Fruit fly (Drosophila melanogaster) whole organism, embryonic: Measurements from ENCODE around the gene fwe.

Source experiments
- ATbp ChIP-seq: fragments of 200-800 bp; sonication (Bioruptor generic); optimal IDR thresholded peaks from 2 replicates; lab custom pipeline; 2017; ENCODE audit warnings: missing biosample characterization, mild to moderate bottlenecking, missing genetic modification characterization, missing genetic modification reagents
- Ada2b ChIP-seq: fragments of 200-800 bp; sonication (Bioruptor generic); IDR thresholded peaks from 2 replicates; pipeline ENCODE4 v1.3.6; 2022; ENCODE audit warnings: missing biosample characterization, missing genetic modification characterization
- Awh ChIP-seq: fragments of 200-800 bp; sonication (Bioruptor generic); IDR thresholded peaks from 2 replicates; pipeline ENCODE4, ENCODE4 v1.3.6; 2022; ENCODE audit warnings: missing biosample characterization, missing genetic modification characterization
- CG10543 ChIP-seq: fragments of 200-800 bp; sonication (Bioruptor generic); optimal IDR thresholded peaks from 3 replicates; lab custom pipeline; 2017; ENCODE audit warnings: missing biosample characterization, mild to moderate bottlenecking, missing genetic modification characterization, moderate library complexity
- CG10565 ChIP-seq: fragments of 200-800 bp; sonication (Bioruptor generic); optimal IDR thresholded peaks from 3 replicates; lab custom pipeline; 2016; ENCODE audit warnings: missing biosample characterization, mild to moderate bottlenecking, missing genetic modification characterization
- CG11456 ChIP-seq: fragments of 200-800 bp; sonication (Bioruptor generic); IDR thresholded peaks from 3 replicates; pipeline ENCODE4 v1.3.6; 2022; ENCODE audit warnings: missing biosample characterization, missing genetic modification characterization
- CG12071 ChIP-seq: fragments of 200-800 bp; sonication (Bioruptor generic); optimal IDR thresholded peaks from 3 replicates; lab custom pipeline; 2018; ENCODE audit warnings: missing biosample characterization, mild to moderate bottlenecking, missing genetic modification characterization
- CG12299 ChIP-seq: fragments of 200-800 bp; sonication (Bioruptor generic); optimal IDR thresholded peaks from 2 replicates; lab custom pipeline; 2018; ENCODE audit warnings: missing biosample characterization, mild to moderate bottlenecking, missing genetic modification characterization
- CG12391 ChIP-seq: fragments of 200-800 bp; sonication (Bioruptor generic); optimal IDR thresholded peaks from 3 replicates; lab custom pipeline; 2018; ENCODE audit warnings: missing biosample characterization, mild to moderate bottlenecking, missing genetic modification characterization, moderate library complexity
- CG13296 ChIP-seq: fragments of 200-800 bp; sonication (Bioruptor generic); optimal IDR thresholded peaks from 3 replicates; lab custom pipeline; 2018; ENCODE audit warnings: missing biosample characterization, mild to moderate bottlenecking, missing genetic modification characterization
- CG13894 ChIP-seq: fragments of 200-800 bp; sonication (Bioruptor generic); optimal IDR thresholded peaks from 3 replicates; lab custom pipeline; 2018; ENCODE audit warnings: missing biosample characterization, mild to moderate bottlenecking, missing genetic modification characterization, moderate library complexity
- CG15514 ChIP-seq: fragments of 200-800 bp; sonication (Bioruptor generic); optimal IDR thresholded peaks from 3 replicates; lab custom pipeline; 2017; ENCODE audit warnings: missing biosample characterization, missing genetic modification characterization, mild to moderate bottlenecking, moderate library complexity, missing genetic modification reagents
- CG17385 ChIP-seq: fragments of 200-800 bp; sonication (Bioruptor generic); optimal IDR thresholded peaks from 3 replicates; lab custom pipeline; 2018; ENCODE audit warnings: missing biosample characterization, mild to moderate bottlenecking, missing genetic modification characterization
- CG2678 ChIP-seq: fragments of 200-800 bp; sonication (Bioruptor generic); optimal IDR thresholded peaks from 3 replicates; lab custom pipeline; 2019; ENCODE audit warnings: missing biosample characterization, mild to moderate bottlenecking, missing genetic modification characterization, moderate library complexity
- CG34376 ChIP-seq: fragments of 200-800 bp; sonication (Bioruptor generic); optimal IDR thresholded peaks from 2 replicates; lab custom pipeline; 2018; ENCODE audit warnings: missing biosample characterization, mild to moderate bottlenecking, missing genetic modification characterization
- CG3838 ChIP-seq: fragments of 200-800 bp; sonication (Bioruptor generic); optimal IDR thresholded peaks from 3 replicates; lab custom pipeline; 2016; ENCODE audit warnings: missing biosample characterization, missing genetic modification characterization
- CG4328 ChIP-seq: fragments of 200-800 bp; sonication (Bioruptor generic); optimal IDR thresholded peaks from 3 replicates; lab custom pipeline; 2017; ENCODE audit warnings: missing biosample characterization, missing genetic modification reagents, missing genetic modification characterization
- CG6683 ChIP-seq: fragments of 200-800 bp; sonication (Bioruptor generic); optimal IDR thresholded peaks from 2 replicates; lab custom pipeline; 2017; ENCODE audit warnings: missing biosample characterization, mild to moderate bottlenecking, missing genetic modification characterization, missing genetic modification reagents
- CG6791 ChIP-seq: fragments of 200-800 bp; sonication (Bioruptor generic); IDR thresholded peaks from 3 replicates; pipeline ENCODE4 v1.3.6; 2022; ENCODE audit warnings: missing biosample characterization, missing genetic modification characterization; ENCODE audit not compliant: partially characterized antibody
- CG6854 ChIP-seq: fragments of 200-800 bp; sonication (Bioruptor generic); optimal IDR thresholded peaks from 3 replicates; lab custom pipeline; 2017; ENCODE audit warnings: missing biosample characterization, mild to moderate bottlenecking, missing genetic modification characterization
- CG7928 ChIP-seq: fragments of 200-800 bp; sonication (Bioruptor generic); optimal IDR thresholded peaks from 2 replicates; lab custom pipeline; 2017; ENCODE audit warnings: missing biosample characterization, mild to moderate bottlenecking, missing genetic modification characterization
- CG8290 ChIP-seq, 3 experiments: fragments of 200-800 bp; sonication (Bioruptor generic); optimal IDR thresholded peaks; 2 replicates each; lab custom pipeline; 2016 to 2019; ENCODE audit warnings: missing biosample characterization in 3 of 3, missing genetic modification characterization in 3 of 3, mild to moderate bottlenecking in 2 of 3, moderate library complexity in 1 of 3
- CG8924 ChIP-seq: fragments of 200-800 bp; optimal IDR thresholded peaks from 3 replicates; lab custom pipeline; 2019; ENCODE audit warnings: missing biosample characterization, mild to moderate bottlenecking, missing genetic modification characterization, moderate library complexity
- CTCF ChIP-seq: fragments of 200-800 bp; sonication (Bioruptor generic); optimal IDR thresholded peaks from 2 replicates; lab custom pipeline; 2017; ENCODE audit warnings: missing biosample characterization, mild to moderate bottlenecking, missing genetic modification characterization, moderate library complexity
- Fer1 ChIP-seq: fragments of 200-800 bp; sonication (Bioruptor generic); optimal IDR thresholded peaks from 2 replicates; lab custom pipeline; 2017; ENCODE audit warnings: missing biosample characterization, mild to moderate bottlenecking, missing genetic modification characterization
- HLHmδ ChIP-seq: fragments of 200-800 bp; sonication (Bioruptor generic); optimal IDR thresholded peaks from 2 replicates; lab custom pipeline; 2018; ENCODE audit warnings: missing biosample characterization, mild to moderate bottlenecking, missing genetic modification characterization, moderate library complexity
- Med ChIP-seq: fragments of 200-800 bp; sonication (Bioruptor generic); peaks from one replicate; lab custom pipeline; 2016; ENCODE audit warnings: missing biosample characterization, missing genetic modification characterization, mild to moderate bottlenecking, inconsistent platforms, moderate library complexity
- Meics ChIP-seq: fragments of 200-800 bp; sonication (Bioruptor generic); optimal IDR thresholded peaks from 2 replicates; lab custom pipeline; 2017; ENCODE audit warnings: missing biosample characterization, mild to moderate bottlenecking, missing genetic modification characterization
- Nf-YC ChIP-seq: fragments of 200-800 bp; optimal IDR thresholded peaks from 3 replicates; lab custom pipeline; 2019; ENCODE audit warnings: missing biosample characterization, mild to moderate bottlenecking, missing genetic modification characterization, moderate library complexity
- PHDP ChIP-seq: fragments of 200-800 bp; sonication (Bioruptor generic); optimal IDR thresholded peaks from 3 replicates; lab custom pipeline; 2018; ENCODE audit warnings: missing biosample characterization, mild to moderate bottlenecking, missing genetic modification characterization, moderate library complexity
- Rfx ChIP-seq: fragments of 200-800 bp; sonication (Bioruptor generic); IDR thresholded peaks from 2 replicates; pipeline ENCODE4 v1.3.6; 2022; ENCODE audit warnings: missing biosample characterization, missing genetic modification characterization
- Sox102F ChIP-seq: fragments of 200-800 bp; sonication (Bioruptor generic); optimal IDR thresholded peaks from 2 replicates; lab custom pipeline; 2018; ENCODE audit warnings: missing biosample characterization, mild to moderate bottlenecking, missing genetic modification characterization, moderate library complexity
- Vsx1 ChIP-seq: fragments of 200-800 bp; sonication (Bioruptor generic); optimal IDR thresholded peaks from 2 replicates; lab custom pipeline; 2017; ENCODE audit warnings: missing biosample characterization, mild to moderate bottlenecking, missing genetic modification characterization, missing genetic modification reagents
- caup ChIP-seq: fragments of 200-800 bp; sonication (Bioruptor generic); optimal IDR thresholded peaks from 3 replicates; lab custom pipeline; 2017; ENCODE audit warnings: missing biosample characterization, mild to moderate bottlenecking, missing genetic modification characterization, moderate library complexity; ENCODE audit not compliant: severe bottlenecking
- gfzf ChIP-seq: fragments of 200-800 bp; sonication (Bioruptor generic); optimal IDR thresholded peaks from 2 replicates; lab custom pipeline; 2016; ENCODE audit warnings: missing biosample characterization, mild to moderate bottlenecking, missing genetic modification characterization, moderate library complexity
- hth ChIP-seq: fragments of >200 bp; optimal IDR thresholded peaks from 2 replicates; lab custom pipeline; 2017; ENCODE audit warnings: inconsistent platforms
- inv ChIP-seq: fragments of 200-800 bp; sonication (Bioruptor generic); IDR thresholded peaks from 2 replicates; pipeline ENCODE4 v1.3.6; 2022; ENCODE audit warnings: missing biosample characterization, missing genetic modification characterization; ENCODE audit not compliant: partially characterized antibody
- jumu ChIP-seq: fragments of 200-800 bp; sonication (Bioruptor generic); optimal IDR thresholded peaks from 3 replicates; lab custom pipeline; 2016; ENCODE audit warnings: missing biosample characterization, missing genetic modification characterization
- lab ChIP-seq: fragments of 200-800 bp; sonication (Bioruptor generic); optimal IDR thresholded peaks from 3 replicates; lab custom pipeline; 2017; ENCODE audit warnings: missing biosample characterization, missing genetic modification characterization, mild to moderate bottlenecking, moderate library complexity, missing genetic modification reagents
- lbe ChIP-seq: fragments of 200-800 bp; sonication (Bioruptor generic); optimal IDR thresholded peaks from 2 replicates; lab custom pipeline; 2016; ENCODE audit warnings: missing biosample characterization, mild to moderate bottlenecking, missing genetic modification characterization
- mirr ChIP-seq: fragments of 200-800 bp; sonication (Bioruptor generic); optimal IDR thresholded peaks from 3 replicates; lab custom pipeline; 2018; ENCODE audit warnings: missing biosample characterization, mild to moderate bottlenecking, missing genetic modification characterization
- nau ChIP-seq: fragments of 200-800 bp; sonication (Bioruptor generic); optimal IDR thresholded peaks from 3 replicates; lab custom pipeline; 2017; ENCODE audit warnings: missing biosample characterization, mild to moderate bottlenecking, missing genetic modification characterization, missing genetic modification reagents
- nmo ChIP-seq: fragments of 200-800 bp; sonication (Bioruptor generic); optimal IDR thresholded peaks from 2 replicates; lab custom pipeline; 2018; ENCODE audit warnings: missing biosample characterization, mild to moderate bottlenecking, missing genetic modification characterization, moderate library complexity
- odd ChIP-seq: fragments of 200-800 bp; sonication (Bioruptor generic); optimal IDR thresholded peaks from 2 replicates; lab custom pipeline; 2017; ENCODE audit warnings: missing biosample characterization, mild to moderate bottlenecking, missing genetic modification characterization
- rib ChIP-seq: fragments of 200-800 bp; sonication (Bioruptor generic); IDR thresholded peaks from 2 replicates; pipeline ENCODE4 v1.3.6; 2022; ENCODE audit warnings: missing biosample characterization, missing genetic modification characterization
- salm ChIP-seq: fragments of 200-800 bp; sonication (Bioruptor generic); optimal IDR thresholded peaks from 2 replicates; lab custom pipeline; 2018; ENCODE audit warnings: missing biosample characterization, mild to moderate bottlenecking, missing genetic modification characterization
- schlank ChIP-seq: fragments of 200-800 bp; sonication (Bioruptor generic); optimal IDR thresholded peaks from 2 replicates; lab custom pipeline; 2018; ENCODE audit warnings: missing biosample characterization, mild to moderate bottlenecking, missing genetic modification characterization
- sd ChIP-seq: fragments of 200-800 bp; sonication (Bioruptor generic); optimal IDR thresholded peaks from 3 replicates; lab custom pipeline; 2018; ENCODE audit warnings: missing biosample characterization, mild to moderate bottlenecking, missing genetic modification characterization, moderate library complexity
- sim ChIP-seq: fragments of 200-800 bp; sonication (Bioruptor generic); IDR thresholded peaks from 2 replicates; pipeline ENCODE4 v1.3.6; 2022; ENCODE audit warnings: missing biosample characterization, missing genetic modification characterization
- zfh1 ChIP-seq: fragments of 200-800 bp; sonication (Bioruptor generic); IDR thresholded peaks from 3 replicates; pipeline ENCODE4 v1.3.6; 2022; ENCODE audit warnings: missing biosample characterization, missing genetic modification characterization

fwe gene

DNA sequence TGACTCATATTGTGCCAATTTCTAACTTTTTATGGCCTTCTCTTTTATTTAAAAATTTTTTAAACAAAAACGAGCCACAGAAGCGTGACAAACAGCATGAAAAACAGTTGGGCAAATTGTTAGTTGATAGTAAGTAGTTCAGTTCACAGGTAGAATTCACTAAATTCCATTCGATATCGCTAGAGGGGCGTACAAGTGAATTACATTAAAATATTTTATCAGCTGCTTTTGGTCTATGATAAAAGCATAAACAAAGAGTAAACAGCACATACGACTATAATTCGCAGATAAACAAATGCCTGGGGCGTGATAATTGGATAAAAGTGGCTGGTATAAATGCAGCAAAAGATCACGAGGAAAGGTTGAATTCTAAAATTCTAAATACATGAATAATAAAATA is 2.2 kb downstream of the fwe start (continued):
- TF ChIP-seq CG7928 (GFP tag; lab: Kevin White, UChicago) (no peak), Vsx1 (GFP tag; lab: Kevin White, UChicago) (peak; percentile 12), mirr (GFP tag; lab: Kevin White, UChicago) (peak; percentile 86), CG4328 (GFP tag; lab: Kevin White, UChicago) (peak; percentile 16), Meics (GFP tag; lab: Kevin White, UChicago) (peak; percentile 57), lbe (no peak), CG8924 (tag; lab: Kevin White, UChicago) (no peak), lab (GFP tag; lab: Kevin White, UChicago) (peak; percentile 79), CG13296 (GFP tag; lab: Kevin White, UChicago) (peak; percentile 82), schlank (tag; lab: Kevin White, UChicago) (peak; percentile 12), Rfx (GFP tag; lab: Robert Waterston, UW) (no peak), sim (GFP tag; lab: Robert Waterston, UW) (no peak), nau (GFP tag; lab: Kevin White, UChicago) (peak; percentile 55), Sox102F (GFP tag; lab: Kevin White, UChicago) (no peak), jumu (GFP tag; lab: Kevin White, UChicago) (no peak), gfzf (GFP tag; lab: Kevin White, UChicago) (no peak), hth (lab: Kevin White, UChicago) (no peak), CG3838 (GFP tag; lab: Kevin White, UChicago) (no peak), zfh1 (GFP tag; lab: Robert Waterston, UW) (0 out of 3 replicates have a peak, but pooled peaks have one; percentile 5), Med (GFP tag; lab: Kevin White, UChicago) (peak; percentile 71), CG6683 (peak; percentile 2), Ada2b (GFP tag; lab: Robert Waterston, UW) (no peak), CG8290 (GFP tag; optimal IDR thresholded peaks at IDR 0.05; lab: Kevin White, UChicago) (no peak), CG8290 (tag; optimal IDR thresholded peaks at IDR 0.05; lab: Kevin White, UChicago) (peak in 1 of 2 experiments; percentile 52), salm (tag; lab: Kevin White, UChicago) (no peak), rib (no peak), CG17385 (GFP tag; lab: Kevin White, UChicago) (peak; percentile 38), CG10565 (GFP tag; lab: Kevin White, UChicago) (no peak), Awh (GFP tag; lab: Robert Waterston, UW) (no peak), ATbp (GFP tag; lab: Kevin White, UChicago) (no peak), CG11456 (GFP tag; lab: Robert Waterston, UW) (no peak), odd (GFP tag; lab: Kevin White, UChicago) (peak; percentile 36), CG10543 (peak; percentile 73), CG12299 (tag; lab: Kevin White, UChicago) (peak; percentile 48), CG2678 (tag; lab: Kevin White, UChicago) (peak; percentile 64), HLHmδ (no peak), CG15514 (peak; percentile 68), Nf-YC (peak; percentile 23), inv (GFP tag; lab: Robert Waterston, UW) (no peak), CG6791 (no peak), CG6854 (GFP tag; lab: Kevin White, UChicago) (peak; percentile 67), CG12071 (GFP tag; lab: Kevin White, UChicago) (peak; percentile 59), sd (tag; lab: Kevin White, UChicago) (peak; percentile 85), PHDP (tag; lab: Kevin White, UChicago) (peak; percentile 34), CG12391 (no peak), Fer1 (peak; percentile 70), caup (peak; percentile 66), CG13894 (tag; lab: Kevin White, UChicago) (peak; percentile 56), nmo (no peak), CG34376 (GFP tag; lab: Kevin White, UChicago) (peak; percentile 76), CTCF (GFP tag; lab: Kevin White, UChicago) (peak; percentile 16)
